Worm (Caenorhabditis elegans) whole organism, midembryonic: ENCODE measurements around the gene K12H6.2.
A peak's percentile ranks its signal among the peaks of the same experiment; 100 is the strongest.
"Not testable (repeated sequence)": the region's sequence is repeated elsewhere in the genome, so short reads cannot be mapped to it uniquely, and the experiment has no call there.

Experiments
- T22C8.4 ChIP-seq: fragments of 200-800 bp; sonication (Bioruptor generic); IDR thresholded peaks from 2 replicates; pipeline ENCODE4 v1.3.6; 2022; ENCODE audit warnings: missing genetic modification characterization, missing compliant biosample characterization
- cog-1 ChIP-seq: sonication (generic microtip); optimal IDR thresholded peaks from 2 replicates; lab custom pipeline; 2016; ENCODE audit warnings: missing genetic modification characterization, missing compliant biosample characterization
- flt-1 ChIP-seq: fragments of 200-800 bp; sonication (Bioruptor generic); IDR thresholded peaks from 2 replicates; pipeline ENCODE4 v1.3.6; 2022; ENCODE audit warnings: missing genetic modification characterization, missing compliant biosample characterization
- klf-2 ChIP-seq: fragments of 200-800 bp; sonication (Bioruptor generic); conservative IDR thresholded peaks from 2 replicates; pipeline ENCODE4 v1.3.6; 2022; ENCODE audit warnings: missing genetic modification reagents, missing genetic modification characterization, missing compliant biosample characterization
- med-1 ChIP-seq: sonication (generic microtip); optimal IDR thresholded peaks from 2 replicates; lab custom pipeline; 2017; ENCODE audit warnings: missing genetic modification characterization, mild to moderate bottlenecking, missing compliant biosample characterization, antibody characterized with exemption, missing genetic modification reagents; ENCODE audit not compliant: insufficient read depth
- ref-1 ChIP-seq: fragments of 200-800 bp; sonication (Bioruptor generic); conservative IDR thresholded peaks from 2 replicates; pipeline ENCODE4 v1.3.6; 2022; ENCODE audit warnings: missing genetic modification reagents, missing genetic modification characterization, missing compliant biosample characterization
- tab-1 ChIP-seq: fragments of 200-800 bp; sonication (Bioruptor generic); IDR thresholded peaks from 2 replicates; pipeline ENCODE4 v1.3.6; 2022; ENCODE audit warnings: missing genetic modification characterization, missing compliant biosample characterization
- ztf-23 ChIP-seq: fragments of 200-800 bp; sonication (Bioruptor generic); IDR thresholded peaks from 2 replicates; pipeline ENCODE4 v1.3.6; 2022; ENCODE audit warnings: missing genetic modification reagents, missing genetic modification characterization, missing compliant biosample characterization
- ztf-29 ChIP-seq: fragments of 200-800 bp; sonication (Bioruptor generic); IDR thresholded peaks from 2 replicates; pipeline ENCODE4 v1.3.6; 2022; ENCODE audit warnings: missing genetic modification reagents, missing genetic modification characterization, missing compliant biosample characterization

Gene K12H6.2

ce11 chrII:2854794-2855193, 39.5 kb upstream of the K12H6.2 start:
- TF ChIP-seq ztf-23 (GFP tag; lab: Robert Waterston, UW), result no peak
- TF ChIP-seq ztf-29 (GFP tag; lab: Robert Waterston, UW), result peak; percentile 34; the same call in 1 of the 2 replicates

- TF ChIP-seq ref-1 (no peak), ztf-23 (GFP tag; lab: Robert Waterston, UW) (no peak), klf-2 (GFP tag; lab: Robert Waterston, UW) (no peak), T22C8.4 (GFP tag; lab: Robert Waterston, UW) (no peak), med-1 (no peak), tab-1 (GFP tag; lab: Robert Waterston, UW) (no peak), flt-1 (no peak), ztf-29 (GFP tag; lab: Robert Waterston, UW) (no peak), cog-1 (tag; lab: Kevin White, UChicago) (no peak)
Measured at ce11 chrII:2853767-2854166, 38.4 kb upstream of the K12H6.2 start.

- TF ChIP-seq med-1 (no peak), ref-1 (no peak), cog-1 (tag; lab: Kevin White, UChicago) (no peak), ztf-23 (GFP tag; lab: Robert Waterston, UW) (no peak), klf-2 (GFP tag; lab: Robert Waterston, UW) (no peak)
Measured at ce11 chrII:2852493-2852892, 37.1 kb upstream of the K12H6.2 start, which contains the start of gene ptc-3. Gene ptc-3 (minus strand): TSS chrII:2852593.

ce11 chrII:2846552-2846951, 31.2 kb upstream of the K12H6.2 start:
- TF ChIP-seq ref-1, result no peak
- TF ChIP-seq cog-1 (tag; lab: Kevin White, UChicago), result no peak
- no peak for TF ChIP-seq ztf-29 (GFP tag; lab: Robert Waterston, UW)
- TF ChIP-seq T22C8.4 (GFP tag; lab: Robert Waterston, UW), result no peak
- TF ChIP-seq klf-2 (GFP tag; lab: Robert Waterston, UW), result no peak
- no peak for TF ChIP-seq flt-1
- TF ChIP-seq tab-1 (GFP tag; lab: Robert Waterston, UW), result no peak
- no peak for TF ChIP-seq med-1
- TF ChIP-seq ztf-23 (GFP tag; lab: Robert Waterston, UW), result no peak

- no peak for TF ChIP-seq cog-1 (tag; lab: Kevin White, UChicago)
- no peak for TF ChIP-seq ztf-29 (GFP tag; lab: Robert Waterston, UW)
- TF ChIP-seq T22C8.4 (GFP tag; lab: Robert Waterston, UW), result no peak
- TF ChIP-seq ztf-23 (GFP tag; lab: Robert Waterston, UW), result no peak
- TF ChIP-seq ref-1, result no peak
- 0 out of 2 replicates have a peak, but pooled peaks have one; percentile 13 for TF ChIP-seq tab-1 (GFP tag; lab: Robert Waterston, UW)
Measured at ce11 chrII:2845674-2846073, 30.3 kb upstream of the K12H6.2 start.

- TF ChIP-seq klf-2 (GFP tag; lab: Robert Waterston, UW) (no peak), ztf-23 (GFP tag; lab: Robert Waterston, UW) (no peak), T22C8.4 (GFP tag; lab: Robert Waterston, UW) (no peak), flt-1 (no peak), tab-1 (GFP tag; lab: Robert Waterston, UW) (no peak), cog-1 (tag; lab: Kevin White, UChicago) (no peak), ref-1 (no peak), med-1 (no peak), ztf-29 (GFP tag; lab: Robert Waterston, UW) (no peak)
Measured at ce11 chrII:2843088-2843487, 27.7 kb upstream of the K12H6.2 start, which contains the start of gene Y110A2AL.7. Gene Y110A2AL.7 (minus strand): TSS chrII:2843188.

- no peak for TF ChIP-seq ref-1
- no peak for TF ChIP-seq cog-1 (tag; lab: Kevin White, UChicago)
- TF ChIP-seq med-1, result no peak
- no peak for TF ChIP-seq ztf-29 (GFP tag; lab: Robert Waterston, UW)
- TF ChIP-seq tab-1 (GFP tag; lab: Robert Waterston, UW), result no peak
- TF ChIP-seq klf-2 (GFP tag; lab: Robert Waterston, UW), result no peak
- no peak for TF ChIP-seq flt-1
- TF ChIP-seq T22C8.4 (GFP tag; lab: Robert Waterston, UW), result no peak
- TF ChIP-seq ztf-23 (GFP tag; lab: Robert Waterston, UW), result no peak
Measured at ce11 chrII:2841529-2841928, 26.2 kb upstream of the K12H6.2 start, which contains the start of gene Y110A2AL.6. Gene Y110A2AL.6 (minus strand): TSS chrII:2841629.

- TF ChIP-seq ztf-29 (GFP tag; lab: Robert Waterston, UW); ref-1; med-1: not testable (repeated sequence)
Measured at ce11 chrII:2839004-2839403, 23.7 kb upstream of the K12H6.2 start, which contains the start of gene Y110A2AL.4. Gene Y110A2AL.4 (plus strand): TSS chrII:2839304.

ce11 chrII:2836853-2837252, 21.5 kb upstream of the K12H6.2 start, which contains the start of gene K12H6.7:
Gene K12H6.7 (minus strand): TSS chrII:2836953.
- TF ChIP-seq tab-1 (GFP tag; lab: Robert Waterston, UW) (no peak), klf-2 (GFP tag; lab: Robert Waterston, UW) (no peak), ref-1 (no peak), flt-1 (no peak), med-1 (no peak), ztf-23 (GFP tag; lab: Robert Waterston, UW) (no peak), ztf-29 (GFP tag; lab: Robert Waterston, UW) (no peak), cog-1 (tag; lab: Kevin White, UChicago) (no peak), T22C8.4 (GFP tag; lab: Robert Waterston, UW) (no peak)

- TF ChIP-seq flt-1 (no peak), ztf-29 (GFP tag; lab: Robert Waterston, UW) (no peak), cog-1 (tag; lab: Kevin White, UChicago) (no peak), ztf-23 (GFP tag; lab: Robert Waterston, UW) (no peak), T22C8.4 (GFP tag; lab: Robert Waterston, UW) (no peak), tab-1 (GFP tag; lab: Robert Waterston, UW) (no peak), klf-2 (GFP tag; lab: Robert Waterston, UW) (no peak), med-1 (no peak), ref-1 (no peak)
Measured at ce11 chrII:2834105-2834504, 18.8 kb upstream of the K12H6.2 start.
